Worm (Caenorhabditis elegans): ENCODE results near the gene ugt-54.

DNA sequence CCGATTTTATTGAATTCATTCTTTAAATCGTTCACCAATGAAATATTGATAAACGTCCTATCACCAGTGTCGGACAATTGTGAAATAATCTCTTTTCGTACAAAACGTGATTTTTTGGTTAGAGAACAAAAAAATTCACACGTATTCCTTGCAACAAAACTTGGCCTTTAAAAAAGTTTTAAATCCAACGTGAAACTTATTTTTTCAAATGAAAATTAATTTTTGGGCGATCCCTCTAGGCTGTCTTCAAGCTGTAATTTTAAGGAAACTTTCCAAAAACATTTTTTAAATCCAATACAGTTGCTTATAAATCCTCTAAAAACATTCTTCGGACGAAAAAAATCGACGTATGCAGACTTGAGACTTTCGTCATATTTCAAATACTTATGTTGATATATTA is 6.8 kb upstream of the ugt-54 start, which contains the start of gene T25B9.5:
- TF ChIP-seq ceh-13 (GFP tag; optimal IDR thresholded peaks at IDR 0.05) (no peak), pes-1 (GFP tag; IDR thresholded peaks at IDR 0.05) (no peak), flt-1 (GFP tag; IDR thresholded peaks at IDR 0.05) (no peak), hnd-1 (tag; optimal IDR thresholded peaks at IDR 0.05) (no peak), hmbx-1 (tag; optimal IDR thresholded peaks at IDR 0.05) (no peak), hmg-4 (GFP tag; optimal IDR thresholded peaks at IDR 0.05) (no peak), ets-7 (tag; optimal IDR thresholded peaks at IDR 0.05) (no peak), ama-1 (optimal IDR thresholded peaks at IDR 0.05) (no peak), aly-1 (tag; optimal IDR thresholded peaks at IDR 0.05) (no peak), sea-1 (GFP tag; conservative IDR thresholded peaks at IDR 0.05) (no peak)

Measured in whole organism, early embryonic.